Worm (Caenorhabditis elegans) whole organism, young adult: ENCODE results near the gene B0280.11.
A peak's percentile ranks its signal among the peaks of the same experiment; 100 is the strongest.

Source experiments
- B0035.1 ChIP-seq: sonication (generic microtip); optimal IDR thresholded peaks from 2 replicates; lab custom pipeline; 2016; ENCODE audit warnings: missing genetic modification characterization, mild to moderate bottlenecking, missing compliant biosample characterization, missing genotype, missing genetic modification reagents
- B0336.3 ChIP-seq: fragments of 200-800 bp; sonication (Bioruptor generic); IDR thresholded peaks from 2 replicates; pipeline ENCODE4 v1.3.6; 2022; ENCODE audit warnings: missing genetic modification characterization, missing compliant biosample characterization
- C17E4.6 ChIP-seq: fragments of 200-800 bp; sonication (Bioruptor generic); IDR thresholded peaks from 2 replicates; pipeline ENCODE4 v1.3.6; 2022; ENCODE audit warnings: missing genetic modification reagents, missing genetic modification characterization, missing compliant biosample characterization
- D2030.7 ChIP-seq: fragments of 200-800 bp; sonication (Bioruptor generic); IDR thresholded peaks from 2 replicates; pipeline ENCODE4 v1.3.6; 2022; ENCODE audit warnings: missing genetic modification reagents, missing genetic modification characterization, missing compliant biosample characterization
- F10E7.11 ChIP-seq: sonication (generic microtip); optimal IDR thresholded peaks from 2 replicates; lab custom pipeline; 2017; ENCODE audit warnings: mild to moderate bottlenecking, missing genetic modification characterization, moderate library complexity, missing compliant biosample characterization
- F39B2.1 ChIP-seq: fragments of 200-800 bp; sonication (Bioruptor generic); IDR thresholded peaks from 2 replicates; pipeline ENCODE4 v1.3.6; 2022; ENCODE audit warnings: missing genetic modification reagents, missing genetic modification characterization, missing compliant biosample characterization
- F52B5.7 ChIP-seq: sonication (generic microtip); optimal IDR thresholded peaks from 2 replicates; lab custom pipeline; 2016; ENCODE audit warnings: mild to moderate bottlenecking, missing genetic modification characterization, missing compliant biosample characterization
- F55B11.4 ChIP-seq: sonication (generic microtip); optimal IDR thresholded peaks from 2 replicates; lab custom pipeline; 2016; ENCODE audit warnings: missing compliant biosample characterization, missing genetic modification characterization, borderline replicate concordance; ENCODE audit not compliant: insufficient read depth
- Y79H2A.3 ChIP-seq: fragments of 200-800 bp; sonication (Bioruptor generic); conservative IDR thresholded peaks from 2 replicates; pipeline ENCODE4 v1.3.6; 2022; ENCODE audit warnings: missing genetic modification reagents, missing genetic modification characterization, missing compliant biosample characterization
- ZK185.1 ChIP-seq: sonication (generic microtip); optimal IDR thresholded peaks from 2 replicates; lab custom pipeline; 2016; ENCODE audit warnings: mild to moderate bottlenecking, missing genetic modification characterization, missing compliant biosample characterization; ENCODE audit not compliant: poor library complexity, severe bottlenecking
- ama-1 ChIP-seq, 3 experiments: fragments of 150-350 bp in 1 of 3; sonication (generic microtip) in 2 of 3; optimal IDR thresholded peaks; 2 replicates each; lab custom pipeline; 2014 to 2018; ENCODE audit warnings: missing biosample characterization in 2 of 3, missing genetic modification characterization in 2 of 3, missing genetic modification reagents in 2 of 3
- athp-1 ChIP-seq: sonication (generic microtip); optimal IDR thresholded peaks from 2 replicates; lab custom pipeline; 2017; ENCODE audit warnings: mild to moderate bottlenecking, missing genetic modification characterization, missing compliant biosample characterization
- attf-3 ChIP-seq: fragments of 200-800 bp; sonication (Bioruptor generic); conservative IDR thresholded peaks from 2 replicates; pipeline ENCODE4 v1.3.6; 2022; ENCODE audit warnings: missing genetic modification reagents, missing genetic modification characterization, missing compliant biosample characterization
- attf-5 ChIP-seq: fragments of 200-800 bp; sonication (Bioruptor generic); optimal IDR thresholded peaks from 2 replicates; lab custom pipeline; 2018; ENCODE audit warnings: mild to moderate bottlenecking, missing genetic modification characterization, missing compliant biosample characterization
- ccch-3 ChIP-seq: fragments of 200-800 bp; sonication (Bioruptor generic); optimal IDR thresholded peaks from 2 replicates; lab custom pipeline; 2018; ENCODE audit warnings: mild to moderate bottlenecking, missing genetic modification characterization, missing compliant biosample characterization
- cebp-2 ChIP-seq: fragments of 200-800 bp; sonication (Bioruptor generic); IDR thresholded peaks from 2 replicates; pipeline ENCODE4 v1.3.6; 2022; ENCODE audit warnings: missing genetic modification characterization, missing compliant biosample characterization
- ceh-40 ChIP-seq: fragments of 200-800 bp; sonication (Bioruptor generic); IDR thresholded peaks from 2 replicates; pipeline ENCODE4 v1.3.6; 2022; ENCODE audit warnings: missing genetic modification characterization, missing compliant biosample characterization
- ceh-58 ChIP-seq: fragments of 200-800 bp; sonication (Bioruptor generic); IDR thresholded peaks from 2 replicates; pipeline ENCODE4 v1.3.6; 2022; ENCODE audit warnings: missing genetic modification characterization, missing compliant biosample characterization
- ceh-91 ChIP-seq: fragments of 200-800 bp; sonication (Bioruptor generic); IDR thresholded peaks from 2 replicates; pipeline ENCODE4 v1.3.6; 2022; ENCODE audit warnings: missing genetic modification reagents, missing genetic modification characterization, missing compliant biosample characterization
- dox-1 ChIP-seq: fragments of 200-800 bp; sonication (Bioruptor generic); IDR thresholded peaks from 2 replicates; pipeline ENCODE4 v1.3.6; 2022; ENCODE audit warnings: missing genetic modification reagents, missing genetic modification characterization, missing compliant biosample characterization
- dpff-1 ChIP-seq: sonication (generic microtip); optimal IDR thresholded peaks from 2 replicates; lab custom pipeline; 2017; ENCODE audit warnings: mild to moderate bottlenecking, missing genetic modification characterization, missing compliant biosample characterization
- egl-18 ChIP-seq: fragments of 200-800 bp; sonication (Bioruptor generic); IDR thresholded peaks from 2 replicates; pipeline ENCODE4 v1.3.6; 2022; ENCODE audit warnings: missing genetic modification reagents, missing genetic modification characterization, missing compliant biosample characterization
- egl-44 ChIP-seq: fragments of 200-800 bp; sonication (Bioruptor generic); IDR thresholded peaks from 2 replicates; pipeline ENCODE4 v1.3.6; 2022; ENCODE audit warnings: missing genetic modification reagents, missing genetic modification characterization, missing compliant biosample characterization
- him-1 ChIP-seq: sonication (generic microtip); optimal IDR thresholded peaks from 2 replicates; lab custom pipeline; 2016; ENCODE audit warnings: missing genotype, missing genetic modification reagents, missing genetic modification characterization, missing compliant biosample characterization
- hlh-12 ChIP-seq: sonication (generic microtip); optimal IDR thresholded peaks from 2 replicates; lab custom pipeline; 2016; ENCODE audit warnings: missing genetic modification characterization, missing compliant biosample characterization
- hsf-1 ChIP-seq: fragments of 200-800 bp; sonication (Bioruptor generic); IDR thresholded peaks from 2 replicates; pipeline ENCODE4 v1.3.6; 2022; ENCODE audit warnings: missing genetic modification reagents, missing genetic modification characterization, missing compliant biosample characterization
- lin-35 ChIP-seq, 3 experiments: fragments of 150-350 bp in 2 of 3; sonication (generic microtip) in 1 of 3; optimal IDR thresholded peaks; 2 replicates each; lab custom pipeline; 2014 to 2018; ENCODE audit warnings: missing biosample characterization in 3 of 3, missing genetic modification characterization in 3 of 3, missing genetic modification reagents in 3 of 3
- madf-3 ChIP-seq: fragments of 200-800 bp; sonication (Bioruptor generic); IDR thresholded peaks from 2 replicates; pipeline ENCODE4 v1.3.6; 2022; ENCODE audit warnings: missing genetic modification reagents, missing genetic modification characterization, missing compliant biosample characterization
- mel-28 ChIP-seq: sonication (generic microtip); optimal IDR thresholded peaks from 2 replicates; lab custom pipeline; 2016; ENCODE audit warnings: borderline replicate concordance, mild to moderate bottlenecking, missing genetic modification characterization, missing compliant biosample characterization
- mxl-1 ChIP-seq: sonication (generic microtip); optimal IDR thresholded peaks from 2 replicates; lab custom pipeline; 2016; ENCODE audit warnings: missing genetic modification characterization, missing compliant biosample characterization
- nhr-90 ChIP-seq: sonication (generic microtip); optimal IDR thresholded peaks from 2 replicates; lab custom pipeline; 2016; ENCODE audit warnings: missing genotype, mild to moderate bottlenecking, missing genetic modification characterization, missing compliant biosample characterization
- pbrm-1 ChIP-seq: fragments of 200-800 bp; sonication (Bioruptor generic); IDR thresholded peaks from 2 replicates; pipeline ENCODE4 v1.3.6; 2022; ENCODE audit warnings: missing genetic modification reagents, missing genetic modification characterization, missing compliant biosample characterization
- rcor-1 ChIP-seq: fragments of 200-800 bp; sonication (Bioruptor generic); IDR thresholded peaks from 2 replicates; pipeline ENCODE4 v1.3.6; 2022; ENCODE audit warnings: missing genetic modification reagents, missing genetic modification characterization, missing compliant biosample characterization
- rpc-1 ChIP-seq, 2 experiments: fragments of 150-350 bp in 1 of 2; sonication (generic microtip) in 1 of 2; optimal IDR thresholded peaks; 2 replicates each; lab custom pipeline; 2014 to 2018; ENCODE audit warnings: missing biosample characterization in 1 of 2, missing genetic modification characterization in 1 of 2, missing genetic modification reagents in 1 of 2, missing genotype in 1 of 2
- snpc-1.1 ChIP-seq: sonication (generic microtip); optimal IDR thresholded peaks from 2 replicates; lab custom pipeline; 2017; ENCODE audit warnings: missing genetic modification characterization, mild to moderate bottlenecking, missing compliant biosample characterization, antibody characterized with exemption, moderate library complexity, missing genotype, missing genetic modification reagents; ENCODE audit not compliant: insufficient read depth
- snpc-1.3 ChIP-seq: sonication (generic microtip); optimal IDR thresholded peaks from 2 replicates; lab custom pipeline; 2017; ENCODE audit warnings: missing genetic modification characterization, mild to moderate bottlenecking, missing compliant biosample characterization, antibody characterized with exemption, moderate library complexity, missing genotype, missing genetic modification reagents; ENCODE audit not compliant: insufficient read depth
- snpc-3.4 ChIP-seq: sonication (generic microtip); optimal IDR thresholded peaks from 2 replicates; lab custom pipeline; 2017; ENCODE audit warnings: missing genetic modification characterization, mild to moderate bottlenecking, missing compliant biosample characterization, antibody characterized with exemption, moderate library complexity, missing genotype, missing genetic modification reagents
- snpc-4 ChIP-seq, 5 experiments: fragments of 150-350 bp in 1 of 5; sonication (generic microtip) in 4 of 5; optimal IDR thresholded peaks; 2 replicates each; lab custom pipeline; 2014 to 2018; ENCODE audit warnings: missing genetic modification characterization in 5 of 5, missing biosample characterization in 3 of 5, antibody characterized with exemption in 2 of 5, mild to moderate bottlenecking in 2 of 5, missing compliant biosample characterization in 2 of 5, missing genotype in 2 of 5, moderate library complexity in 2 of 5, missing genetic modification reagents in 1 of 5
- sptf-2 ChIP-seq: fragments of 200-800 bp; sonication (Bioruptor generic); optimal IDR thresholded peaks from 2 replicates; lab custom pipeline; 2018; ENCODE audit warnings: mild to moderate bottlenecking, missing genetic modification characterization, missing compliant biosample characterization
- tbp1 ChIP-seq: fragments of 200-800 bp; sonication (Bioruptor generic); optimal IDR thresholded peaks from 2 replicates; lab custom pipeline; 2018; ENCODE audit warnings: mild to moderate bottlenecking, missing genetic modification characterization, missing compliant biosample characterization
- tlf-1 ChIP-seq: fragments of 200-800 bp; sonication (Bioruptor generic); optimal IDR thresholded peaks from 2 replicates; lab custom pipeline; 2018; ENCODE audit warnings: mild to moderate bottlenecking, missing genetic modification characterization, missing compliant biosample characterization
- xnd-1 ChIP-seq: sonication (generic microtip); optimal IDR thresholded peaks from 2 replicates; lab custom pipeline; 2016; ENCODE audit warnings: missing genotype, missing genetic modification reagents, missing genetic modification characterization, missing compliant biosample characterization
- ztf-18 ChIP-seq: sonication (generic microtip); optimal IDR thresholded peaks from 2 replicates; lab custom pipeline; 2016; ENCODE audit warnings: missing genotype, mild to moderate bottlenecking, missing genetic modification characterization, missing compliant biosample characterization
- ztf-22 ChIP-seq: fragments of 200-800 bp; sonication (Bioruptor generic); optimal IDR thresholded peaks from 2 replicates; lab custom pipeline; 2018; ENCODE audit warnings: mild to moderate bottlenecking, missing genetic modification characterization, moderate library complexity, missing compliant biosample characterization
- ztf-25 ChIP-seq: fragments of 200-800 bp; sonication (Bioruptor generic); IDR thresholded peaks from 2 replicates; pipeline ENCODE4 v1.3.6; 2022; ENCODE audit warnings: missing genetic modification reagents, missing genetic modification characterization, missing compliant biosample characterization
- ztf-28 ChIP-seq: fragments of 200-800 bp; sonication (Bioruptor generic); IDR thresholded peaks from 2 replicates; pipeline ENCODE4 v1.3.6; 2022; ENCODE audit warnings: missing genetic modification reagents, missing genetic modification characterization, missing compliant biosample characterization

Gene B0280.11

ce11 chrIII:7180613-7181012, 42.5 kb upstream of the B0280.11 start, which contains the start of gene ndab-2 (continued):
- peak; percentile 88 for TF ChIP-seq B0336.3 (GFP tag; lab: Robert Waterston, UW)
- peak; percentile 57 for TF ChIP-seq snpc-3.4
- peak; percentile 41; the same call in 1 of the 2 replicates for TF ChIP-seq egl-44 (GFP tag; lab: Robert Waterston, UW)
- TF ChIP-seq tlf-1 (GFP tag; lab: Kevin White, UChicago): peak; percentile 60
- no peak for TF ChIP-seq cebp-2 (GFP tag; lab: Robert Waterston, UW)
- no peak for TF ChIP-seq lin-35 (GFP tag; optimal IDR thresholded peaks at IDR 0.05; lab: Kevin White, UChicago)
- TF ChIP-seq snpc-1.3 (tag; lab: Kevin White, UChicago): no peak
- TF ChIP-seq attf-3 (GFP tag; lab: Robert Waterston, UW): no peak
- no peak for TF ChIP-seq ceh-40 (GFP tag; lab: Robert Waterston, UW)
- no peak for TF ChIP-seq ama-1 (optimal IDR thresholded peaks at IDR 0.05; lab: Kevin White, UChicago)
- peak in 1 of 2 experiments; percentile 73 for TF ChIP-seq ama-1 (GFP tag; optimal IDR thresholded peaks at IDR 0.05; lab: Kevin White, UChicago)
- TF ChIP-seq tbp1: peak; percentile 29
- TF ChIP-seq nhr-90: no peak
- TF ChIP-seq F52B5.7 (tag; lab: Kevin White, UChicago): no peak
- 0 out of 2 replicates have a peak, but pooled peaks have one; percentile 28 for TF ChIP-seq ceh-58
- TF ChIP-seq ztf-18: peak; percentile 13
- TF ChIP-seq snpc-1.1 (tag; lab: Kevin White, UChicago): no peak
- TF ChIP-seq ZK185.1 (tag; lab: Kevin White, UChicago): no peak
- no peak for TF ChIP-seq Y79H2A.3
- TF ChIP-seq him-1 (tag; lab: Kevin White, UChicago): no peak
- peak; percentile 68; the same call in 1 of the 2 replicates for TF ChIP-seq hsf-1
- no peak for TF ChIP-seq sptf-2 (GFP tag; lab: Kevin White, UChicago)
- no peak for TF ChIP-seq hlh-12
- no peak for TF ChIP-seq B0035.1 (tag; lab: Kevin White, UChicago)
- TF ChIP-seq madf-3 (GFP tag; lab: Robert Waterston, UW): peak; percentile 87
- no peak for TF ChIP-seq ccch-3
- no peak for TF ChIP-seq attf-5
- no peak for TF ChIP-seq snpc-4 (GFP tag; optimal IDR thresholded peaks at IDR 0.05; lab: Kevin White, UChicago)
- TF ChIP-seq snpc-4 (tag; optimal IDR thresholded peaks at IDR 0.05; lab: Kevin White, UChicago): peak in 1 of 4 experiments; percentile 5
- no peak for TF ChIP-seq F10E7.11
- no peak for TF ChIP-seq rpc-1 (optimal IDR thresholded peaks at IDR 0.05; lab: Kevin White, UChicago)
- no peak for TF ChIP-seq rpc-1 (tag; optimal IDR thresholded peaks at IDR 0.05; lab: Kevin White, UChicago)
- no peak for TF ChIP-seq ceh-91 (GFP tag; lab: Robert Waterston, UW)
- TF ChIP-seq rcor-1 (GFP tag; lab: Robert Waterston, UW): peak; percentile 74
- no peak for TF ChIP-seq xnd-1 (tag; lab: Kevin White, UChicago)
- TF ChIP-seq ztf-28 (GFP tag; lab: Robert Waterston, UW): no peak
- TF ChIP-seq C17E4.6 (GFP tag; lab: Robert Waterston, UW): no peak
- TF ChIP-seq mel-28: no peak
- no peak for TF ChIP-seq F55B11.4 (tag; lab: Kevin White, UChicago)
- TF ChIP-seq F39B2.1 (GFP tag; lab: Robert Waterston, UW): 0 out of 2 replicates have a peak, but pooled peaks have one; percentile 65
- TF ChIP-seq ztf-22 (GFP tag; lab: Kevin White, UChicago): no peak
- peak; percentile 38 for TF ChIP-seq athp-1 (tag; lab: Kevin White, UChicago)
- no peak for TF ChIP-seq mxl-1 (tag; lab: Kevin White, UChicago)
- TF ChIP-seq dpff-1 (tag; lab: Kevin White, UChicago): peak; percentile 19
- TF ChIP-seq ztf-25: peak; percentile 52; the same call in 1 of the 2 replicates
- 0 out of 2 replicates have a peak, but pooled peaks have one; percentile 52 for TF ChIP-seq dox-1 (GFP tag; lab: Robert Waterston, UW)
- no peak; the same call in 1 of the 2 replicates for TF ChIP-seq D2030.7 (GFP tag; lab: Robert Waterston, UW)
- no peak for TF ChIP-seq egl-18 (GFP tag; lab: Robert Waterston, UW)
- TF ChIP-seq pbrm-1 (GFP tag; lab: Robert Waterston, UW): peak; percentile 42; the same call in 1 of the 2 replicates
